Worm (Caenorhabditis elegans) whole organism, L3 larva: ENCODE data around the gene F54F7.2.

ENCODE experiments used
- nhr-12 ChIP-seq: fragments of 150-350 bp; optimal IDR thresholded peaks from 2 replicates; lab custom pipeline; 2014; ENCODE audit warnings: missing biosample characterization, missing genetic modification characterization
- nhr-237 ChIP-seq: fragments of 150-350 bp; optimal IDR thresholded peaks from 2 replicates; lab custom pipeline; 2014; ENCODE audit warnings: missing biosample characterization, missing genetic modification characterization
- nhr-28 ChIP-seq: fragments of 150-350 bp; optimal IDR thresholded peaks from 2 replicates; lab custom pipeline; 2014; ENCODE audit warnings: missing biosample characterization, missing genetic modification characterization
- zag-1 ChIP-seq: fragments of 150-350 bp; optimal IDR thresholded peaks from 2 replicates; lab custom pipeline; 2014; ENCODE audit warnings: missing biosample characterization, missing genetic modification characterization

DNA sequence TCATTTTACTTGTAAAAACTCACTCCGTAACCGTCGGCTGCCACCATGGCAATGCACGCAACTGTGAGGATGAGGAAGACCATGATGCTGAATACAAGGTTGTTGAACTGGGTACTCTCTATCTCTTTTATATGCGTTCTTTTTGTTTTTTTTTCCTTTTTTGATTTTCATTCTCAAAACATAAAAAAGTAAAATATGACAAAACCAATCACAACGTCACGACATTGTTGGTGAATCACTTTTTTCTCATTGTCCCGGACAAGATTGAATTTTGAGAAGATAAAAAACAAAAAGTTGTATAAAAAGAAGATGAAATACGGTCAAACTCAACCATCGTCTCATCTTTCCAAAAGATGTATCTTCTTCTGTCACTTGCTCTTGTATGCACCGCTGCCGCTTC is 39.3 kb downstream of the F54F7.2 start, which contains the start of the genes Y62H9A.5 and ule-5:
- TF ChIP-seq nhr-28 (tag; lab: Kevin White, UChicago), result no peak
- TF ChIP-seq nhr-237 (tag; lab: Kevin White, UChicago), result no peak
- TF ChIP-seq zag-1, result no peak
- no peak for TF ChIP-seq nhr-12 (tag; lab: Kevin White, UChicago)
